Fruit fly (Drosophila melanogaster) whole organism, embryonic: ENCODE results near the gene CG9776.
A peak's percentile ranks its signal among the peaks of the same experiment; 100 is the strongest.

Experiments
- Adf1 ChIP-seq: fragments of 200-800 bp; sonication (Bioruptor generic); IDR thresholded peaks from 2 replicates; pipeline ENCODE4 v1.3.6; 2022; ENCODE audit warnings: missing biosample characterization, missing genetic modification characterization
- BEAF-32 ChIP-seq: fragments of 200-800 bp; sonication (Bioruptor generic); optimal IDR thresholded peaks from 3 replicates; lab custom pipeline; 2017; ENCODE audit warnings: missing biosample characterization, missing genetic modification characterization, mild to moderate bottlenecking, moderate library complexity, missing genetic modification reagents
- CG10147 ChIP-seq: fragments of 200-800 bp; sonication (Bioruptor generic); optimal IDR thresholded peaks from 2 replicates; lab custom pipeline; 2019; ENCODE audit warnings: missing biosample characterization, mild to moderate bottlenecking, missing genetic modification characterization, moderate library complexity
- CG11093 ChIP-seq: fragments of 200-800 bp; sonication (Bioruptor generic); IDR thresholded peaks from 3 replicates; pipeline ENCODE4 v1.3.6; 2022; ENCODE audit warnings: missing biosample characterization, missing genetic modification characterization
- CG11247 ChIP-seq: fragments of 200-800 bp; sonication (Bioruptor generic); IDR thresholded peaks from 2 replicates; pipeline ENCODE4 v1.3.6; 2022; ENCODE audit warnings: missing biosample characterization, missing genetic modification characterization
- CG11695 ChIP-seq: fragments of 200-800 bp; sonication (Bioruptor generic); IDR thresholded peaks from 3 replicates; pipeline ENCODE4 v1.3.6; 2022; ENCODE audit warnings: missing biosample characterization, missing genetic modification characterization
- CG11696 ChIP-seq: fragments of 200-800 bp; sonication (Bioruptor generic); IDR thresholded peaks from 2 replicates; pipeline ENCODE4 v1.3.6; 2022; ENCODE audit warnings: missing biosample characterization, missing genetic modification characterization
- CG11723 ChIP-seq: fragments of 200-800 bp; sonication (Bioruptor generic); optimal IDR thresholded peaks from 2 replicates; lab custom pipeline; 2017; ENCODE audit warnings: missing biosample characterization, mild to moderate bottlenecking, missing genetic modification characterization
- CG1233 ChIP-seq: fragments of 200-800 bp; sonication (Bioruptor generic); optimal IDR thresholded peaks from 4 replicates; lab custom pipeline; 2018; ENCODE audit warnings: missing biosample characterization, mild to moderate bottlenecking, missing genetic modification characterization
- CG13775 ChIP-seq: fragments of 200-800 bp; sonication (Bioruptor generic); optimal IDR thresholded peaks from 3 replicates; lab custom pipeline; 2017; ENCODE audit warnings: missing biosample characterization, mild to moderate bottlenecking, missing genetic modification characterization
- CG14710 ChIP-seq: fragments of 200-800 bp; sonication (Bioruptor generic); optimal IDR thresholded peaks from 3 replicates; lab custom pipeline; 2019; ENCODE audit warnings: missing biosample characterization, mild to moderate bottlenecking, missing genetic modification characterization, moderate library complexity
- CG15514 ChIP-seq: fragments of 200-800 bp; sonication (Bioruptor generic); optimal IDR thresholded peaks from 3 replicates; lab custom pipeline; 2017; ENCODE audit warnings: missing biosample characterization, missing genetic modification characterization, mild to moderate bottlenecking, moderate library complexity, missing genetic modification reagents
- CG1602 ChIP-seq: fragments of 200-800 bp; sonication (Bioruptor generic); optimal IDR thresholded peaks from 3 replicates; lab custom pipeline; 2016; ENCODE audit warnings: missing biosample characterization, missing genetic modification characterization
- CG17612 ChIP-seq: fragments of 200-800 bp; sonication (Bioruptor generic); IDR thresholded peaks from 2 replicates; pipeline ENCODE4 v1.3.6; 2022; ENCODE audit warnings: missing biosample characterization, missing genetic modification characterization
- CG17829 ChIP-seq: fragments of 200-800 bp; optimal IDR thresholded peaks from 2 replicates; lab custom pipeline; 2019; ENCODE audit warnings: missing biosample characterization, mild to moderate bottlenecking, missing genetic modification characterization, moderate library complexity
- CG18011 ChIP-seq: fragments of 200-800 bp; sonication (Bioruptor generic); optimal IDR thresholded peaks from 2 replicates; lab custom pipeline; 2017; ENCODE audit warnings: missing biosample characterization, missing genetic modification characterization, mild to moderate bottlenecking, moderate library complexity, missing genotype
- CG32767 ChIP-seq: fragments of 200-800 bp; sonication (Bioruptor generic); IDR thresholded peaks from 2 replicates; pipeline ENCODE4 v1.3.6; 2022; ENCODE audit warnings: missing biosample characterization, missing genetic modification characterization
- CG3726 ChIP-seq: fragments of 200-800 bp; sonication (Bioruptor generic); IDR thresholded peaks from 3 replicates; pipeline ENCODE4, ENCODE4 v1.3.6; 2022; ENCODE audit warnings: missing biosample characterization, missing genetic modification characterization
- CG6272 ChIP-seq: fragments of 200-800 bp; sonication (Bioruptor generic); IDR thresholded peaks from 2 replicates; pipeline ENCODE4 v1.3.6; 2022; ENCODE audit warnings: missing biosample characterization, missing genetic modification characterization
- CG7271 ChIP-seq: fragments of 200-800 bp; sonication (Bioruptor generic); optimal IDR thresholded peaks from 2 replicates; lab custom pipeline; 2018; ENCODE audit warnings: missing biosample characterization, mild to moderate bottlenecking, missing genetic modification characterization, moderate library complexity
- CG7786 ChIP-seq: fragments of 200-800 bp; sonication (Bioruptor generic); optimal IDR thresholded peaks from 2 replicates; lab custom pipeline; 2016; ENCODE audit warnings: missing biosample characterization, missing genetic modification characterization
- CG7987 ChIP-seq: fragments of 200-800 bp; sonication (Bioruptor generic); optimal IDR thresholded peaks from 2 replicates; lab custom pipeline; 2018; ENCODE audit warnings: missing biosample characterization, mild to moderate bottlenecking, missing genetic modification characterization, moderate library complexity
- CG8290 ChIP-seq, 3 experiments: fragments of 200-800 bp; sonication (Bioruptor generic); optimal IDR thresholded peaks; 2 replicates each; lab custom pipeline; 2016 to 2019; ENCODE audit warnings: missing biosample characterization in 3 of 3, missing genetic modification characterization in 3 of 3, mild to moderate bottlenecking in 2 of 3, moderate library complexity in 1 of 3
- CG9876 ChIP-seq: fragments of 200-800 bp; sonication (Bioruptor generic); optimal IDR thresholded peaks from 2 replicates; lab custom pipeline; 2016; ENCODE audit warnings: missing biosample characterization, missing genetic modification characterization
- D19B ChIP-seq: fragments of 200-800 bp; sonication (Bioruptor generic); optimal IDR thresholded peaks from 2 replicates; lab custom pipeline; 2017; ENCODE audit warnings: missing biosample characterization, mild to moderate bottlenecking, missing genetic modification characterization
- Doc3 ChIP-seq: fragments of 200-800 bp; sonication (Bioruptor generic); IDR thresholded peaks from 3 replicates; pipeline ENCODE4 v1.3.6; 2022; ENCODE audit warnings: missing biosample characterization, missing genetic modification characterization; ENCODE audit not compliant: partially characterized antibody
- Ets97D ChIP-seq: fragments of 200-800 bp; sonication (Bioruptor generic); optimal IDR thresholded peaks from 3 replicates; lab custom pipeline; 2016; ENCODE audit warnings: missing biosample characterization, missing genetic modification characterization
- Hey ChIP-seq: fragments of 200-800 bp; sonication (Bioruptor generic); optimal IDR thresholded peaks from 3 replicates; lab custom pipeline; 2018; ENCODE audit warnings: missing biosample characterization, mild to moderate bottlenecking, missing genetic modification characterization
- Hr51 ChIP-seq, 2 experiments: fragments of 200-800 bp; sonication (Bioruptor generic); optimal IDR thresholded peaks; 2 replicates in 1 of 2; 3 replicates in 1 of 2; lab custom pipeline; 2016 to 2018; ENCODE audit warnings: missing biosample characterization in 2 of 2, missing genetic modification characterization in 2 of 2, mild to moderate bottlenecking in 1 of 2, moderate library complexity in 1 of 2
- Med ChIP-seq: fragments of 200-800 bp; sonication (Bioruptor generic); peaks from one replicate; lab custom pipeline; 2016; ENCODE audit warnings: missing biosample characterization, missing genetic modification characterization, mild to moderate bottlenecking, inconsistent platforms, moderate library complexity
- NfI ChIP-seq: fragments of 200-800 bp; sonication (Bioruptor generic); optimal IDR thresholded peaks from 3 replicates; lab custom pipeline; 2018; ENCODE audit warnings: missing biosample characterization, mild to moderate bottlenecking, missing genetic modification characterization, moderate library complexity
- Opbp ChIP-seq: fragments of 200-800 bp; sonication (Bioruptor generic); IDR thresholded peaks from 3 replicates; pipeline ENCODE4 v1.3.6; 2022; ENCODE audit warnings: missing biosample characterization, missing genetic modification characterization; ENCODE audit not compliant: partially characterized antibody
- chn ChIP-seq: fragments of 200-800 bp; sonication (Bioruptor generic); optimal IDR thresholded peaks from 2 replicates; lab custom pipeline; 2016; ENCODE audit warnings: missing biosample characterization, missing genetic modification characterization
- ems ChIP-seq: fragments of 200-800 bp; sonication (Bioruptor generic); optimal IDR thresholded peaks from 3 replicates; lab custom pipeline; 2016; ENCODE audit warnings: missing biosample characterization, missing genetic modification characterization
- insv ChIP-seq, 2 experiments: fragments of 200-800 bp; sonication (Bioruptor generic); optimal IDR thresholded peaks; 3 replicates each; lab custom pipeline; 2016 to 2018; ENCODE audit warnings: missing biosample characterization in 2 of 2, missing genetic modification characterization in 2 of 2
- inv ChIP-seq: fragments of 200-800 bp; sonication (Bioruptor generic); IDR thresholded peaks from 2 replicates; pipeline ENCODE4 v1.3.6; 2022; ENCODE audit warnings: missing biosample characterization, missing genetic modification characterization; ENCODE audit not compliant: partially characterized antibody
- lbe ChIP-seq: fragments of 200-800 bp; sonication (Bioruptor generic); optimal IDR thresholded peaks from 2 replicates; lab custom pipeline; 2016; ENCODE audit warnings: missing biosample characterization, mild to moderate bottlenecking, missing genetic modification characterization
- mld ChIP-seq: fragments of 200-800 bp; sonication (Bioruptor generic); IDR thresholded peaks from 3 replicates; pipeline ENCODE4 v1.3.6; 2022; ENCODE audit warnings: missing biosample characterization, missing genetic modification characterization; ENCODE audit not compliant: partially characterized antibody
- onecut ChIP-seq: fragments of 200-800 bp; sonication (Bioruptor generic); IDR thresholded peaks from 2 replicates; pipeline ENCODE4 v1.3.6; 2022; ENCODE audit warnings: missing biosample characterization, missing genetic modification characterization
- p53 ChIP-seq: fragments of 200-800 bp; sonication (Bioruptor generic); optimal IDR thresholded peaks from 2 replicates; lab custom pipeline; 2016; ENCODE audit warnings: missing biosample characterization, missing genetic modification characterization
- pum ChIP-seq: fragments of 200-800 bp; sonication (Bioruptor generic); optimal IDR thresholded peaks from 2 replicates; lab custom pipeline; 2016; ENCODE audit warnings: missing biosample characterization, missing genetic modification characterization
- salm ChIP-seq: fragments of 200-800 bp; sonication (Bioruptor generic); optimal IDR thresholded peaks from 2 replicates; lab custom pipeline; 2018; ENCODE audit warnings: missing biosample characterization, mild to moderate bottlenecking, missing genetic modification characterization
- slou ChIP-seq: fragments of 200-800 bp; sonication (Bioruptor generic); optimal IDR thresholded peaks from 3 replicates; lab custom pipeline; 2016; ENCODE audit warnings: missing biosample characterization, missing genetic modification characterization
- stwl ChIP-seq: fragments of 200-800 bp; sonication (Bioruptor generic); optimal IDR thresholded peaks from 3 replicates; lab custom pipeline; 2018; ENCODE audit warnings: missing biosample characterization, mild to moderate bottlenecking, missing genetic modification characterization, moderate library complexity
- tgo ChIP-seq: fragments of 200-800 bp; sonication (Bioruptor generic); IDR thresholded peaks from 3 replicates; pipeline ENCODE4 v1.3.6; 2022; ENCODE audit warnings: missing biosample characterization, missing genetic modification characterization
- tll ChIP-seq, 2 experiments: fragments of 200-800 bp in 1 of 2; fragments of >200 bp in 1 of 2; sonication (Bioruptor generic) in 1 of 2; optimal IDR thresholded peaks; 2 replicates each; lab custom pipeline; 2017 to 2019; ENCODE audit warnings: missing biosample characterization in 2 of 2, missing genetic modification characterization in 2 of 2, mild to moderate bottlenecking in 1 of 2, moderate library complexity in 1 of 2
- tx ChIP-seq: fragments of 200-800 bp; sonication (Bioruptor generic); optimal IDR thresholded peaks from 2 replicates; lab custom pipeline; 2016; ENCODE audit warnings: missing biosample characterization, missing genetic modification characterization
- wek ChIP-seq: fragments of 200-800 bp; sonication (Bioruptor generic); optimal IDR thresholded peaks from 3 replicates; lab custom pipeline; 2018; ENCODE audit warnings: missing biosample characterization, mild to moderate bottlenecking, missing genetic modification characterization, moderate library complexity
- zen ChIP-seq: fragments of 200-800 bp; sonication (Bioruptor generic); optimal IDR thresholded peaks from 3 replicates; lab custom pipeline; 2018; ENCODE audit warnings: missing biosample characterization, mild to moderate bottlenecking, missing genetic modification characterization, moderate library complexity

CG9776 gene

DNA sequence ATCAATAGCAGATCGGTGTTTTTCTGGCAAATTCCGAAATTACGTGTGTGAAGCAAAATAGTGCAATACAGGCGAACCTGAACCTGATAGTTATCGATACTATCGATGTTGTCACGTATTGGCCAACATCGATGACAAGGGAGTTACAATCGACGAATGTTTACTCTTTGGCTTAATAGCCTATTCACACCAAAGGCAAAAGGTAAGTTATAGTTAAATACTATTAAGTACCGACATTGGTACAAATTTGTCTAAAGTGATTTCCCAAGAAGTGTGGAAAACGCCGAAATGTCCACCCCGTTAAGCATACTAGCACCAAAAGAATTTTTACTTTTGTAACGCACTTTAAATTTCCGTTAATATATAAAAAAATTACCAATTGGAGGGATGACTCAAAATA lies at the start of gene CG9776:
CG9776 (minus strand) TSS at position 108 of the 400 bp plus-strand sequence.
- TF ChIP-seq Adf1: no peak
- TF ChIP-seq insv (GFP tag; optimal IDR thresholded peaks at IDR 0.05; lab: Kevin White, UChicago): peak in 1 of 2 experiments; percentile 7
- peak; percentile 15 for TF ChIP-seq D19B (GFP tag; lab: Kevin White, UChicago)
- 0 out of 3 replicates have a peak, but pooled peaks have one; percentile 13 for TF ChIP-seq CG11093 (GFP tag; lab: Robert Waterston, UW)
- peak; percentile 15 for TF ChIP-seq CG18011 (GFP tag; lab: Kevin White, UChicago)
- TF ChIP-seq CG11695: 0 out of 3 replicates have a peak, but pooled peaks have one; percentile 11
- peak; percentile 74 for TF ChIP-seq p53 (GFP tag; lab: Kevin White, UChicago)
- TF ChIP-seq CG14710 (tag; lab: Kevin White, UChicago): peak; percentile 78
- TF ChIP-seq Hey (tag; lab: Kevin White, UChicago): no peak
- TF ChIP-seq Med (GFP tag; lab: Kevin White, UChicago): peak; percentile 93
- TF ChIP-seq lbe (GFP tag; lab: Kevin White, UChicago): peak; percentile 23
- no peak for TF ChIP-seq CG7987 (GFP tag; lab: Kevin White, UChicago)
- peak; percentile 90 for TF ChIP-seq Doc3 (GFP tag; lab: Robert Waterston, UW)
- peak; percentile 52 for TF ChIP-seq CG1602 (GFP tag; lab: Kevin White, UChicago)
- no peak for TF ChIP-seq CG32767 (GFP tag; lab: Robert Waterston, UW)
- peak; percentile 78 for TF ChIP-seq Ets97D (GFP tag; lab: Kevin White, UChicago)
- peak; percentile 6 for TF ChIP-seq slou
- TF ChIP-seq mld (GFP tag; lab: Robert Waterston, UW): peak; percentile 98
- TF ChIP-seq CG11247 (GFP tag; lab: Robert Waterston, UW): peak; percentile 23; the same call in 1 of the 2 replicates
- peak; percentile 50 for TF ChIP-seq CG7271 (tag; lab: Kevin White, UChicago)
- TF ChIP-seq CG13775: peak; percentile 35
- peak; percentile 84 for TF ChIP-seq CG8290 (GFP tag; optimal IDR thresholded peaks at IDR 0.05; lab: Kevin White, UChicago)
- TF ChIP-seq CG8290 (tag; optimal IDR thresholded peaks at IDR 0.05; lab: Kevin White, UChicago): peak; percentile 67 to 93
- TF ChIP-seq Opbp (GFP tag; lab: Robert Waterston, UW): peak; percentile 98
- TF ChIP-seq inv (GFP tag; lab: Robert Waterston, UW): peak; percentile 98
- TF ChIP-seq pum (GFP tag; lab: Kevin White, UChicago): peak; percentile 76
- TF ChIP-seq tgo: peak; percentile 51; the same call in 2 of the 3 replicates
- peak; percentile 82 for TF ChIP-seq CG17829 (tag; lab: Kevin White, UChicago)
- TF ChIP-seq tx (GFP tag; lab: Kevin White, UChicago): peak; percentile 37
- TF ChIP-seq onecut (GFP tag; lab: Robert Waterston, UW): peak; percentile 33; the same call in 1 of the 2 replicates
- TF ChIP-seq CG1233: peak; percentile 37
- TF ChIP-seq CG9876 (GFP tag; lab: Kevin White, UChicago): peak; percentile 16
- TF ChIP-seq CG11723 (GFP tag; lab: Kevin White, UChicago): peak; percentile 71
- peak in 1 of 2 experiments; percentile 28 for TF ChIP-seq tll (GFP tag; optimal IDR thresholded peaks at IDR 0.05; lab: Kevin White, UChicago)
- peak; percentile 96 for TF ChIP-seq CG15514 (GFP tag; lab: Kevin White, UChicago)
- TF ChIP-seq CG11696 (GFP tag; lab: Robert Waterston, UW): no peak
- peak; percentile 70 for TF ChIP-seq ems
- TF ChIP-seq zen: peak; percentile 76
- TF ChIP-seq CG10147 (GFP tag; lab: Kevin White, UChicago): no peak
- TF ChIP-seq CG7786 (GFP tag; lab: Kevin White, UChicago): peak; percentile 58
- peak; percentile 89 for TF ChIP-seq stwl
- TF ChIP-seq chn (GFP tag; lab: Kevin White, UChicago): peak; percentile 35
- TF ChIP-seq NfI (GFP tag; lab: Kevin White, UChicago): peak; percentile 62
- peak in 1 of 2 experiments; percentile 5 for TF ChIP-seq Hr51 (GFP tag; optimal IDR thresholded peaks at IDR 0.05; lab: Kevin White, UChicago)
- TF ChIP-seq BEAF-32 (GFP tag; lab: Kevin White, UChicago): peak; percentile 98
- TF ChIP-seq CG3726 (GFP tag; lab: Robert Waterston, UW): no peak
- no peak for TF ChIP-seq CG17612 (GFP tag; lab: Robert Waterston, UW)
- TF ChIP-seq CG6272: 0 out of 2 replicates have a peak, but pooled peaks have one; percentile 58
- no peak for TF ChIP-seq salm (tag; lab: Kevin White, UChicago)
- TF ChIP-seq wek (GFP tag; lab: Kevin White, UChicago): peak; percentile 45
